Worm (Caenorhabditis elegans): ENCODE measurements around the gene efhd-1.

DNA sequence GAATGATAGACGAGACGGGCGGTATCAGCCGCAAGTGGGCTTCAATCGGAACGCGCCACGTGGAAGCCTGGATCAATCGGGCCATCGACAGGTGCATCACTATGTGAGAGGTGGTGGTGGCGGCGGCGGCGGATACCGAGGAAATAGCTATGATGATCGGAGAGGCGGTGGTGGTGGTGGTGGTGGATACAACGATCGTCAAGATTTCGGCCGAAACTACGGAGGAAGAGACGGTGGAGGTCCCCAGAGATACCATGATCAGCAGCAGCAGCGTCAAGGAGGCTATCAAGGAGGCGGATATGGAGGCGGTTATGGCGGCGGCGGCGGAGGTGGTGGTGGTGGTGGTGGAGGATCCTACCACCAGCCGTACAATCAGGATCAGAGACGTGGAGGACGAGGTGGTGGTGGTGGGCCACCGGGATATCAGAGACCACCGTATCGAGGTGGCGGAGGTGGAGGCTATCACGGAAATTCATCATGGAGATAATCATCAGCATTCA is 13.1 kb upstream of the efhd-1 start:
- TF ChIP-seq flt-1 (GFP tag; IDR thresholded peaks at IDR 0.05): no peak
- no peak for TF ChIP-seq tbx-37 (GFP tag; conservative IDR thresholded peaks at IDR 0.05)
- TF ChIP-seq hmbx-1 (tag; optimal IDR thresholded peaks at IDR 0.05): no peak
- no peak for TF ChIP-seq ceh-36 (tag; optimal IDR thresholded peaks at IDR 0.05)

All from whole organism, early embryonic.